Worm (Caenorhabditis elegans): Measurements from ENCODE around the gene T21D12.12.

DNA sequence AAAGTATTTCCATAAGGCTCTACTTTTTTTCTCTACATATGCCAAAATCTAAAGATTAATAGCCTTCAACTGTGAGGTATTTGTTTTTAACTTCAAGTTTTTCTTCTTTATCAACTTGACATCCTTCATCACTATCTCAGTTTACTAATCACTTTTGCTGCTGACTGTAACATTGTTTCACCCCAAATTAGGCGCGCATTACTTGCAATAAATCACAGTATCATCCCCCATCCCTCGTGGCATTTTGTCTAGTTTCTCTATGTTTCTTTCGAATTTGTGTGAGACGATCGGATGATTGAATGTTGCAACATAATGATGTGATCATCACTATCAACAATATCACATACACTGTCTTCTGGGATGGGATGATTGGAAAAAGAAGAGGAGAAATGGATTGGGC, 18.8 kb upstream of the T21D12.12 start:
- no peak for TF ChIP-seq snpc-3.4 (tag; optimal IDR thresholded peaks at IDR 0.05)
- no peak for TF ChIP-seq sptf-2 (GFP tag; optimal IDR thresholded peaks at IDR 0.05)
